Fruit fly (Drosophila melanogaster): ENCODE data around the gene CG13813.

CG13813 gene

DNA sequence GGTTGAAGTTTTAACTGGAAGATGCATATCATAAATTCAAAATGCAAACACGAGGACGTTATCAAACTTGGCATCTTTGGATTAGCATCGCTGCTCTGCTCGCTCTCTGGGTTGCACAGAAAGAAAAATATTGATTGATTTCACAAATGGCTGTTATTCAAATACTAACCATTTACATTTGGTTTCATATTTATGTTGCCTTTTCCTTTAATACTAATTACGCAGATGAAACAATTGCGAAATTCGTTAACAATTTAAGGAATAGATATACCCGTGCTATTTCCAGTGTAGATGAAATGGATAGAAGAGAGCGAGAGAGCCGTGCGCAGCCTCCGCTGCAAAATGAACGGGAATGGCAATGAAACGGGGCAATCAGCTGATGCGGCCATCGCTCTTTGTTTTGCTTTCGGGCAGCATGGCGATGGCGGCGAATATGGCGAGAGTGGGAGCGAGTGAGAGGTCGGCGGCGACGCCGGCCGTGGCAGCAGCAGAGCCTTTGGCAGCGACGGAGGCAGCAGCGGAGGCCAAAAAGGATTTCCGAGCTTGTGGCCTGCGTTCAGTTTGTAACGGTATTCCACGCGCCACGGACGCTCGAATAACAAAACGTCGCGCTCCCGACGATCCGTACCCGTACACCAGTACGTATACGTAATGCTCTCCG is 16.2 kb downstream of the CG13813 start, which contains the start of gene rdgC (continued):
- TF ChIP-seq nom (GFP tag; optimal IDR thresholded peaks at IDR 0.05) = no peak
- peak; percentile 93 for TF ChIP-seq CG5245 (GFP tag; optimal IDR thresholded peaks at IDR 0.05)
- peak; percentile 90 for TF ChIP-seq CG2889 (GFP tag; IDR thresholded peaks at IDR 0.05)
- TF ChIP-seq dati (GFP tag; IDR thresholded peaks at IDR 0.05) = peak; percentile 94
- TF ChIP-seq CG12219 (GFP tag; optimal IDR thresholded peaks at IDR 0.05) = peak; percentile 96
- TF ChIP-seq mirr (GFP tag; optimal IDR thresholded peaks at IDR 0.05) = peak; percentile 93
- TF ChIP-seq abd-A (tag; optimal IDR thresholded peaks at IDR 0.05) = peak; percentile 47
- TF ChIP-seq Lpt (GFP tag; optimal IDR thresholded peaks at IDR 0.05) = no peak
- peak; percentile 95 for TF ChIP-seq btn (GFP tag; optimal IDR thresholded peaks at IDR 0.05)
- peak; percentile 96 for TF ChIP-seq CG9609 (GFP tag; optimal IDR thresholded peaks at IDR 0.05)
- no peak for TF ChIP-seq CG34224 (GFP tag; IDR thresholded peaks at IDR 0.05; ENCODE audit: partially characterized antibody)
- TF ChIP-seq knrl (GFP tag; IDR thresholded peaks at IDR 0.05; ENCODE audit: partially characterized antibody) = no peak
- TF ChIP-seq CG12659 (GFP tag; optimal IDR thresholded peaks at IDR 0.05) = peak; percentile 96
- no peak for TF ChIP-seq pan (optimal IDR thresholded peaks at IDR 0.05)
- TF ChIP-seq pan (GFP tag; optimal IDR thresholded peaks at IDR 0.05 in 1 of 2, IDR thresholded peaks at IDR 0.05 in 1 of 2) = peak in 1 of 2 experiments; percentile 98
- peak; percentile 94 for TF ChIP-seq CG4854 (GFP tag; optimal IDR thresholded peaks at IDR 0.05)
- peak; percentile 82 for TF ChIP-seq CG3163 (GFP tag; optimal IDR thresholded peaks at IDR 0.05)
- peak; percentile 92 for TF ChIP-seq CG12744 (GFP tag; optimal IDR thresholded peaks at IDR 0.05)
- TF ChIP-seq CG1602 (GFP tag; optimal IDR thresholded peaks at IDR 0.05) = peak; percentile 90
- peak; percentile 68 for TF ChIP-seq Nf-YC (tag; optimal IDR thresholded peaks at IDR 0.05)
- peak; percentile 91 for TF ChIP-seq kay (GFP tag; optimal IDR thresholded peaks at IDR 0.05)
- peak; percentile 95 for TF ChIP-seq CG32767 (GFP tag; IDR thresholded peaks at IDR 0.05)
- TF ChIP-seq D19A (tag; optimal IDR thresholded peaks at IDR 0.05) = peak; percentile 93
- no peak for TF ChIP-seq HLH4C (GFP tag; IDR thresholded peaks at IDR 0.05; ENCODE audit: partially characterized antibody)
- peak; percentile 56 for TF ChIP-seq fd102C (GFP tag; optimal IDR thresholded peaks at IDR 0.05)
- TF ChIP-seq Optix (GFP tag; IDR thresholded peaks at IDR 0.05) = peak; percentile 88
- TF ChIP-seq gcm (GFP tag; optimal IDR thresholded peaks at IDR 0.05) = peak; percentile 93
- TF ChIP-seq dm (GFP tag; optimal IDR thresholded peaks at IDR 0.05) = peak; percentile 86
- TF ChIP-seq ci (GFP tag; IDR thresholded peaks at IDR 0.05) = peak; percentile 99
- TF ChIP-seq otp (GFP tag; IDR thresholded peaks at IDR 0.05) = peak; percentile 94
- TF ChIP-seq CG7987 (GFP tag; optimal IDR thresholded peaks at IDR 0.05) = peak; percentile 92
- TF ChIP-seq CG7745 (tag; optimal IDR thresholded peaks at IDR 0.05) = no peak
- peak; percentile 96 for TF ChIP-seq row (GFP tag; IDR thresholded peaks at IDR 0.05)
- peak; percentile 88 for TF ChIP-seq D19B (GFP tag; optimal IDR thresholded peaks at IDR 0.05)
- no peak for TF ChIP-seq pros (GFP tag; optimal IDR thresholded peaks at IDR 0.05)
- TF ChIP-seq emc (GFP tag; optimal IDR thresholded peaks at IDR 0.05) = peak; percentile 93
- peak; percentile 60 for TF ChIP-seq gt (GFP tag; IDR thresholded peaks at IDR 0.05)
- TF ChIP-seq Taf1 (GFP tag; IDR thresholded peaks at IDR 0.05) = peak; percentile 87
- TF ChIP-seq danr (GFP tag; IDR thresholded peaks at IDR 0.05) = peak; percentile 88
- TF ChIP-seq tna (GFP tag; IDR thresholded peaks at IDR 0.05; ENCODE audit: partially characterized antibody) = no peak
- TF ChIP-seq nmo (GFP tag; optimal IDR thresholded peaks at IDR 0.05) = peak; percentile 94
- TF ChIP-seq HmgZ (tag; optimal IDR thresholded peaks at IDR 0.05) = peak; percentile 94
- no peak for TF ChIP-seq nerfin-2 (GFP tag; IDR thresholded peaks at IDR 0.05; ENCODE audit: partially characterized antibody)
- peak; percentile 96 for TF ChIP-seq ewg (GFP tag; optimal IDR thresholded peaks at IDR 0.05)
- peak; percentile 93 for TF ChIP-seq Mes4 (GFP tag; optimal IDR thresholded peaks at IDR 0.05)
- peak; percentile 98 for TF ChIP-seq vvl (GFP tag; IDR thresholded peaks at IDR 0.05)
- TF ChIP-seq NC2β (GFP tag; optimal IDR thresholded peaks at IDR 0.05) = peak; percentile 93
- TF ChIP-seq inv (GFP tag; IDR thresholded peaks at IDR 0.05; ENCODE audit: partially characterized antibody) = no peak
- TF ChIP-seq ttk (GFP tag; IDR thresholded peaks at IDR 0.05) = peak; percentile 97
- TF ChIP-seq Side (GFP tag; optimal IDR thresholded peaks at IDR 0.05) = peak; percentile 95
